Fruit fly (Drosophila melanogaster): Measurements from ENCODE around the gene kra.
A peak's percentile ranks its signal among the peaks of the same experiment; 100 is the strongest.

kra gene

dm6 chr3R:5615484-5615883, 14.5 kb upstream of the kra start:
- TF ChIP-seq CG1620 (GFP tag; optimal IDR thresholded peaks at IDR 0.05) (no peak), ovo (GFP tag; optimal IDR thresholded peaks at IDR 0.05) (no peak), bab1 (GFP tag; optimal IDR thresholded peaks at IDR 0.05) (no peak), Mnt (GFP tag; optimal IDR thresholded peaks at IDR 0.05) (no peak), kay (GFP tag; ENCODE audit: borderline replicate concordance) (no peak), CG5204 (GFP tag; optimal IDR thresholded peaks at IDR 0.05) (no peak), toe (GFP tag; optimal IDR thresholded peaks at IDR 0.05) (no peak), cic (GFP tag; optimal IDR thresholded peaks at IDR 0.05) (no peak), Crg-1 (GFP tag; optimal IDR thresholded peaks at IDR 0.05) (no peak), CG12768 (GFP tag; optimal IDR thresholded peaks at IDR 0.05) (no peak), CG14711 (tag; optimal IDR thresholded peaks at IDR 0.05) (no peak), cnc (optimal IDR thresholded peaks at IDR 0.05) (no peak), CG33017 (tag; optimal IDR thresholded peaks at IDR 0.05) (no peak), Hr96 (GFP tag; optimal IDR thresholded peaks at IDR 0.05) (no peak), CG7101 (tag; optimal IDR thresholded peaks at IDR 0.05) (no peak), CG7045 (GFP tag; optimal IDR thresholded peaks at IDR 0.05) (no peak), Clk (GFP tag; optimal IDR thresholded peaks at IDR 0.05) (no peak)

dm6 chr3R:5613114-5613443, 12.1 kb upstream of the kra start, which contains the start of gene Atu:
Gene Atu (plus strand): TSS chr3R:5613358.
- TF ChIP-seq ovo (GFP tag; optimal IDR thresholded peaks at IDR 0.05) (peak; percentile 46), cnc (optimal IDR thresholded peaks at IDR 0.05) (no peak), cic (GFP tag; optimal IDR thresholded peaks at IDR 0.05) (no peak), CG12768 (GFP tag; optimal IDR thresholded peaks at IDR 0.05) (peak; percentile 7), CG11617 (GFP tag; optimal IDR thresholded peaks at IDR 0.05) (peak; percentile 59), bab1 (GFP tag; optimal IDR thresholded peaks at IDR 0.05) (peak; percentile 40), CG7045 (GFP tag; optimal IDR thresholded peaks at IDR 0.05) (peak; percentile 23), Clk (GFP tag; optimal IDR thresholded peaks at IDR 0.05) (no peak), toe (GFP tag; optimal IDR thresholded peaks at IDR 0.05) (no peak), CG1620 (GFP tag; optimal IDR thresholded peaks at IDR 0.05) (no peak), Crg-1 (GFP tag; optimal IDR thresholded peaks at IDR 0.05) (peak; percentile 14), CG33017 (tag; optimal IDR thresholded peaks at IDR 0.05) (no peak), pad (GFP tag; optimal IDR thresholded peaks at IDR 0.05) (peak; percentile 5), CG5204 (GFP tag; optimal IDR thresholded peaks at IDR 0.05) (no peak), CG7101 (tag; optimal IDR thresholded peaks at IDR 0.05) (peak; percentile 23), kay (GFP tag; ENCODE audit: borderline replicate concordance) (no peak), Hr96 (GFP tag; optimal IDR thresholded peaks at IDR 0.05) (no peak), CG14711 (tag; optimal IDR thresholded peaks at IDR 0.05) (no peak), tj (GFP tag; optimal IDR thresholded peaks at IDR 0.05) (peak; percentile 26), Mnt (GFP tag; optimal IDR thresholded peaks at IDR 0.05) (peak; percentile 36)

dm6 chr3R:5612372-5613113, 11.6 kb upstream of the kra start, which contains the start of gene Rga:
Gene Rga (minus strand): TSS chr3R:5613112.
- TF ChIP-seq CG7101 (tag; optimal IDR thresholded peaks at IDR 0.05) (no peak), Clk (GFP tag; optimal IDR thresholded peaks at IDR 0.05) (no peak), tj (GFP tag; optimal IDR thresholded peaks at IDR 0.05) (peak; percentile 2)

dm6 chr3R:5611733-5612132, 10.8 kb upstream of the kra start:
- TF ChIP-seq cnc (optimal IDR thresholded peaks at IDR 0.05) (no peak), cic (GFP tag; optimal IDR thresholded peaks at IDR 0.05) (no peak), Clk (GFP tag; optimal IDR thresholded peaks at IDR 0.05) (no peak), Crg-1 (GFP tag; optimal IDR thresholded peaks at IDR 0.05) (no peak), CG7045 (GFP tag; optimal IDR thresholded peaks at IDR 0.05) (no peak), CG1620 (GFP tag; optimal IDR thresholded peaks at IDR 0.05) (no peak), CG11617 (GFP tag; optimal IDR thresholded peaks at IDR 0.05) (no peak), Hr96 (GFP tag; optimal IDR thresholded peaks at IDR 0.05) (no peak), kay (GFP tag; ENCODE audit: borderline replicate concordance) (no peak), Mnt (GFP tag; optimal IDR thresholded peaks at IDR 0.05) (no peak), pad (GFP tag; optimal IDR thresholded peaks at IDR 0.05) (no peak), CG14711 (tag; optimal IDR thresholded peaks at IDR 0.05) (no peak), CG33017 (tag; optimal IDR thresholded peaks at IDR 0.05) (no peak), toe (GFP tag; optimal IDR thresholded peaks at IDR 0.05) (no peak), CG12768 (GFP tag; optimal IDR thresholded peaks at IDR 0.05) (no peak), CG7101 (tag; optimal IDR thresholded peaks at IDR 0.05) (no peak), bab1 (GFP tag; optimal IDR thresholded peaks at IDR 0.05) (no peak), CG5204 (GFP tag; optimal IDR thresholded peaks at IDR 0.05) (no peak)

dm6 chr3R:5611167-5611566, 10.2 kb upstream of the kra start:
- TF ChIP-seq cnc (optimal IDR thresholded peaks at IDR 0.05), result no peak
- TF ChIP-seq CG11617 (GFP tag; optimal IDR thresholded peaks at IDR 0.05), result no peak
- peak; percentile 0 for TF ChIP-seq pad (GFP tag; optimal IDR thresholded peaks at IDR 0.05)

- TF ChIP-seq ovo (GFP tag; optimal IDR thresholded peaks at IDR 0.05), result no peak
- no peak for TF ChIP-seq toe (GFP tag; optimal IDR thresholded peaks at IDR 0.05)
- TF ChIP-seq CG7045 (GFP tag; optimal IDR thresholded peaks at IDR 0.05), result no peak
- TF ChIP-seq cnc (optimal IDR thresholded peaks at IDR 0.05), result no peak
- no peak for TF ChIP-seq CG1620 (GFP tag; optimal IDR thresholded peaks at IDR 0.05)
- TF ChIP-seq CG12768 (GFP tag; optimal IDR thresholded peaks at IDR 0.05), result no peak
Measured at dm6 chr3R:5610656-5611055, 9.7 kb upstream of the kra start.

- TF ChIP-seq Clk (GFP tag; optimal IDR thresholded peaks at IDR 0.05) (no peak), CG1620 (GFP tag; optimal IDR thresholded peaks at IDR 0.05) (no peak), cic (GFP tag; optimal IDR thresholded peaks at IDR 0.05) (no peak), cnc (optimal IDR thresholded peaks at IDR 0.05) (no peak), tj (GFP tag; optimal IDR thresholded peaks at IDR 0.05) (no peak), toe (GFP tag; optimal IDR thresholded peaks at IDR 0.05) (no peak), CG12768 (GFP tag; optimal IDR thresholded peaks at IDR 0.05) (no peak), CG7045 (GFP tag; optimal IDR thresholded peaks at IDR 0.05) (no peak), ovo (GFP tag; optimal IDR thresholded peaks at IDR 0.05) (no peak), CG14711 (tag; optimal IDR thresholded peaks at IDR 0.05) (no peak), bab1 (GFP tag; optimal IDR thresholded peaks at IDR 0.05) (no peak), pad (GFP tag; optimal IDR thresholded peaks at IDR 0.05) (no peak), CG5204 (GFP tag; optimal IDR thresholded peaks at IDR 0.05) (no peak), CG7101 (tag; optimal IDR thresholded peaks at IDR 0.05) (no peak), Mnt (GFP tag; optimal IDR thresholded peaks at IDR 0.05) (no peak), Crg-1 (GFP tag; optimal IDR thresholded peaks at IDR 0.05) (no peak), kay (GFP tag; ENCODE audit: borderline replicate concordance) (no peak), CG33017 (tag; optimal IDR thresholded peaks at IDR 0.05) (no peak), Hr96 (GFP tag; optimal IDR thresholded peaks at IDR 0.05) (no peak)
Measured at dm6 chr3R:5608422-5608821, 7.5 kb upstream of the kra start.
